Fruit fly (Drosophila melanogaster): ENCODE data around the gene CG43672.
A peak's percentile ranks its signal among the peaks of the same experiment; 100 is the strongest.

CG43672 gene

dm6 chrX:15802880-15803650 is 30.3 kb downstream of the CG43672 start:
- TF ChIP-seq CG17801 (GFP tag; optimal IDR thresholded peaks at IDR 0.05; ENCODE audit: partially characterized antibody) = peak; percentile 6

- TF ChIP-seq CG17801 (GFP tag; optimal IDR thresholded peaks at IDR 0.05; ENCODE audit: partially characterized antibody) = no peak
These were observed 31.2 kb downstream of the CG43672 start, which contains the start of the genes PGRP-LE and sd for dm6 chrX:15803764-15804563. PGRP-LE (minus strand) TSS chrX:15803880. sd (plus strand) TSS chrX:15804370.

- no peak for TF ChIP-seq CG17801 (GFP tag; optimal IDR thresholded peaks at IDR 0.05; ENCODE audit: partially characterized antibody)
These were observed 32.0 kb downstream of the CG43672 start for dm6 chrX:15804790-15805189.

dm6 chrX:15805523-15805922 is 32.8 kb downstream of the CG43672 start:
- TF ChIP-seq CG17801 (GFP tag; optimal IDR thresholded peaks at IDR 0.05; ENCODE audit: partially characterized antibody) = no peak

dm6 chrX:15807915-15808314 is 35.2 kb downstream of the CG43672 start:
- TF ChIP-seq CG17801 (GFP tag; optimal IDR thresholded peaks at IDR 0.05; ENCODE audit: partially characterized antibody) = no peak

dm6 chrX:15809255-15809654 is 36.5 kb downstream of the CG43672 start, which contains the start of gene CG8509:
CG8509 (plus strand) TSS chrX:15809555.
- no peak for TF ChIP-seq CG17801 (GFP tag; optimal IDR thresholded peaks at IDR 0.05; ENCODE audit: partially characterized antibody)

- TF ChIP-seq CG17801 (GFP tag; optimal IDR thresholded peaks at IDR 0.05; ENCODE audit: partially characterized antibody) = peak; percentile 84
These were observed 39.2 kb downstream of the CG43672 start for dm6 chrX:15811666-15812614.

- no peak for TF ChIP-seq CG17801 (GFP tag; optimal IDR thresholded peaks at IDR 0.05; ENCODE audit: partially characterized antibody)
These were observed 39.8 kb downstream of the CG43672 start for dm6 chrX:15812615-15812995.

dm6 chrX:15813224-15813623 is 40.5 kb downstream of the CG43672 start:
- no peak for TF ChIP-seq CG17801 (GFP tag; optimal IDR thresholded peaks at IDR 0.05; ENCODE audit: partially characterized antibody)

- TF ChIP-seq CG17801 (GFP tag; optimal IDR thresholded peaks at IDR 0.05; ENCODE audit: partially characterized antibody) = no peak
These were observed 41.7 kb downstream of the CG43672 start for dm6 chrX:15814485-15814884.

- TF ChIP-seq CG17801 (GFP tag; optimal IDR thresholded peaks at IDR 0.05; ENCODE audit: partially characterized antibody) = no peak
These were observed 43.4 kb downstream of the CG43672 start for dm6 chrX:15816127-15816526.

dm6 chrX:15816905-15817304 is 44.1 kb downstream of the CG43672 start:
- no peak for TF ChIP-seq CG17801 (GFP tag; optimal IDR thresholded peaks at IDR 0.05; ENCODE audit: partially characterized antibody)

- no peak for TF ChIP-seq CG17801 (GFP tag; optimal IDR thresholded peaks at IDR 0.05; ENCODE audit: partially characterized antibody)
These were observed 45.1 kb downstream of the CG43672 start for dm6 chrX:15817823-15818222.

- TF ChIP-seq CG17801 (GFP tag; optimal IDR thresholded peaks at IDR 0.05; ENCODE audit: partially characterized antibody) = no peak
These were observed 45.9 kb downstream of the CG43672 start for dm6 chrX:15818608-15819184.

- no peak for TF ChIP-seq CG17801 (GFP tag; optimal IDR thresholded peaks at IDR 0.05; ENCODE audit: partially characterized antibody)
These were observed 49.6 kb downstream of the CG43672 start for dm6 chrX:15822363-15822762.

All from ovary, adult (tissue).